Fruit fly (Drosophila melanogaster): Measurements from ENCODE around the gene Esp.

Gene Esp

dm6 chr3R:24828234-24828633, 13.5 kb upstream of the Esp start, which contains the start of gene RabX4:
TSS of gene RabX4 (minus strand) at chr3R:24828409.
- no peak for TF ChIP-seq Hr96 (GFP tag; optimal IDR thresholded peaks at IDR 0.05)
- TF ChIP-seq kay (GFP tag; ENCODE audit: borderline replicate concordance), result peak; percentile 35

- peak; percentile 35 for TF ChIP-seq tj (GFP tag; optimal IDR thresholded peaks at IDR 0.05)
- peak; percentile 62 for TF ChIP-seq kay (GFP tag; ENCODE audit: borderline replicate concordance)
- no peak for TF ChIP-seq Hr96 (GFP tag; optimal IDR thresholded peaks at IDR 0.05)
- peak; percentile 71 for TF ChIP-seq toe (GFP tag; optimal IDR thresholded peaks at IDR 0.05)
- TF ChIP-seq cnc (optimal IDR thresholded peaks at IDR 0.05), result no peak
- no peak for TF ChIP-seq CG12768 (GFP tag; optimal IDR thresholded peaks at IDR 0.05)
- peak; percentile 40 for TF ChIP-seq CG5204 (GFP tag; optimal IDR thresholded peaks at IDR 0.05)
- TF ChIP-seq cic (GFP tag; optimal IDR thresholded peaks at IDR 0.05), result no peak
- peak; percentile 76 for TF ChIP-seq bab1 (GFP tag; optimal IDR thresholded peaks at IDR 0.05)
- TF ChIP-seq Crg-1 (GFP tag; optimal IDR thresholded peaks at IDR 0.05), result peak; percentile 14
- TF ChIP-seq Mnt (GFP tag; optimal IDR thresholded peaks at IDR 0.05), result peak; percentile 25
- TF ChIP-seq Clk (GFP tag; optimal IDR thresholded peaks at IDR 0.05), result no peak
- peak; percentile 37 for TF ChIP-seq CG33017 (tag; optimal IDR thresholded peaks at IDR 0.05)
- peak; percentile 54 for TF ChIP-seq CG11617 (GFP tag; optimal IDR thresholded peaks at IDR 0.05)
- TF ChIP-seq CG14711 (tag; optimal IDR thresholded peaks at IDR 0.05), result peak; percentile 67
- peak; percentile 36 for TF ChIP-seq pad (GFP tag; optimal IDR thresholded peaks at IDR 0.05)
- peak; percentile 67 for TF ChIP-seq CG1620 (GFP tag; optimal IDR thresholded peaks at IDR 0.05)
- TF ChIP-seq CG7045 (GFP tag; optimal IDR thresholded peaks at IDR 0.05), result peak; percentile 41
- TF ChIP-seq ovo (GFP tag; optimal IDR thresholded peaks at IDR 0.05), result peak; percentile 46
- TF ChIP-seq CG7101 (tag; optimal IDR thresholded peaks at IDR 0.05), result peak; percentile 67
These were observed 11.8 kb upstream of the Esp start, which contains the start of the genes Kaz and CG43273 for dm6 chr3R:24829887-24830351. TSS of gene Kaz (minus strand) at chr3R:24829959. TSS of gene CG43273 (plus strand) at chr3R:24830301.

- TF ChIP-seq cic (GFP tag; optimal IDR thresholded peaks at IDR 0.05) (no peak), pad (GFP tag; optimal IDR thresholded peaks at IDR 0.05) (no peak), kay (GFP tag; ENCODE audit: borderline replicate concordance) (no peak), Crg-1 (GFP tag; optimal IDR thresholded peaks at IDR 0.05) (no peak), CG1620 (GFP tag; optimal IDR thresholded peaks at IDR 0.05) (no peak), CG33017 (tag; optimal IDR thresholded peaks at IDR 0.05) (no peak), cnc (optimal IDR thresholded peaks at IDR 0.05) (no peak), bab1 (GFP tag; optimal IDR thresholded peaks at IDR 0.05) (no peak), Mnt (GFP tag; optimal IDR thresholded peaks at IDR 0.05) (no peak), toe (GFP tag; optimal IDR thresholded peaks at IDR 0.05) (no peak), CG11617 (GFP tag; optimal IDR thresholded peaks at IDR 0.05) (no peak), CG5204 (GFP tag; optimal IDR thresholded peaks at IDR 0.05) (no peak), Hr96 (GFP tag; optimal IDR thresholded peaks at IDR 0.05) (no peak)
These were observed 8.1 kb upstream of the Esp start, which contains the start of gene sosie for dm6 chr3R:24833652-24834051. TSS of gene sosie (plus strand) at chr3R:24833952.

dm6 chr3R:24841063-24841462, 672 bp upstream of the Esp start, which contains the start of gene CG33658:
TSS of gene CG33658 (minus strand) at chr3R:24841163.
- no peak for TF ChIP-seq kay (GFP tag; ENCODE audit: borderline replicate concordance)
- no peak for TF ChIP-seq CG7101 (tag; optimal IDR thresholded peaks at IDR 0.05)

- TF ChIP-seq kay (GFP tag; ENCODE audit: borderline replicate concordance) (no peak), bab1 (GFP tag; optimal IDR thresholded peaks at IDR 0.05) (no peak), CG1620 (GFP tag; optimal IDR thresholded peaks at IDR 0.05) (no peak), cic (GFP tag; optimal IDR thresholded peaks at IDR 0.05) (no peak), CG12768 (GFP tag; optimal IDR thresholded peaks at IDR 0.05) (no peak), Crg-1 (GFP tag; optimal IDR thresholded peaks at IDR 0.05) (no peak), Clk (GFP tag; optimal IDR thresholded peaks at IDR 0.05) (no peak), CG33017 (tag; optimal IDR thresholded peaks at IDR 0.05) (no peak), Hr96 (GFP tag; optimal IDR thresholded peaks at IDR 0.05) (no peak), cnc (optimal IDR thresholded peaks at IDR 0.05) (no peak), CG7045 (GFP tag; optimal IDR thresholded peaks at IDR 0.05) (no peak), tj (GFP tag; optimal IDR thresholded peaks at IDR 0.05) (no peak), pad (GFP tag; optimal IDR thresholded peaks at IDR 0.05) (no peak), Mnt (GFP tag; optimal IDR thresholded peaks at IDR 0.05) (no peak), toe (GFP tag; optimal IDR thresholded peaks at IDR 0.05) (no peak), CG14711 (tag; optimal IDR thresholded peaks at IDR 0.05) (no peak), CG11617 (GFP tag; optimal IDR thresholded peaks at IDR 0.05) (no peak), CG5204 (GFP tag; optimal IDR thresholded peaks at IDR 0.05) (no peak), CG7101 (tag; optimal IDR thresholded peaks at IDR 0.05) (no peak), ovo (GFP tag; optimal IDR thresholded peaks at IDR 0.05) (no peak)
These were observed 3.4 kb downstream of the Esp start for dm6 chr3R:24845148-24845547.

dm6 chr3R:24845952-24846848, 4.5 kb downstream of the Esp start:
- TF ChIP-seq toe (GFP tag; optimal IDR thresholded peaks at IDR 0.05) (no peak), Hr96 (GFP tag; optimal IDR thresholded peaks at IDR 0.05) (no peak), cic (GFP tag; optimal IDR thresholded peaks at IDR 0.05) (no peak), Clk (GFP tag; optimal IDR thresholded peaks at IDR 0.05) (no peak), CG11617 (GFP tag; optimal IDR thresholded peaks at IDR 0.05) (no peak), CG7101 (tag; optimal IDR thresholded peaks at IDR 0.05) (no peak), CG12768 (GFP tag; optimal IDR thresholded peaks at IDR 0.05) (no peak), tj (GFP tag; optimal IDR thresholded peaks at IDR 0.05) (peak; percentile 84), cnc (optimal IDR thresholded peaks at IDR 0.05) (no peak)
